Worm (Caenorhabditis elegans) whole organism, L2 larva: ENCODE results near the gene dhhc-10.

Experiments
- C34F6.9 ChIP-seq: fragments of 150-350 bp; optimal IDR thresholded peaks from 2 replicates; lab custom pipeline; 2014; ENCODE audit warnings: missing biosample characterization, missing genetic modification characterization
- F13H6.1 ChIP-seq: sonication (generic microtip); optimal IDR thresholded peaks from 2 replicates; lab custom pipeline; 2016; ENCODE audit warnings: missing genetic modification characterization, missing compliant biosample characterization
- aly-2 ChIP-seq: fragments of 150-350 bp; optimal IDR thresholded peaks from 2 replicates; lab custom pipeline; 2014; ENCODE audit warnings: missing biosample characterization, missing genetic modification characterization
- ama-1 ChIP-seq: fragments of 150-350 bp; optimal IDR thresholded peaks from 2 replicates; lab custom pipeline; 2018; ENCODE audit warnings: inconsistent platforms
- ceh-16 ChIP-seq: fragments of 150-350 bp; optimal IDR thresholded peaks from 2 replicates; lab custom pipeline; 2014; ENCODE audit warnings: missing biosample characterization, missing genetic modification characterization
- ceh-82 ChIP-seq: fragments of 150-350 bp; optimal IDR thresholded peaks from 2 replicates; lab custom pipeline; 2014; ENCODE audit warnings: missing biosample characterization, missing genetic modification characterization
- dmd-4 ChIP-seq: sonication (generic microtip); optimal IDR thresholded peaks from 2 replicates; lab custom pipeline; 2017; ENCODE audit warnings: missing biosample characterization, missing genetic modification characterization
- elt-1 ChIP-seq: fragments of 150-350 bp; optimal IDR thresholded peaks from 2 replicates; lab custom pipeline; 2014; ENCODE audit warnings: missing biosample characterization, missing genetic modification characterization
- elt-3 ChIP-seq: sonication (generic microtip); optimal IDR thresholded peaks from 2 replicates; lab custom pipeline; 2017; ENCODE audit warnings: missing biosample characterization, missing genetic modification characterization
- gmeb-1 ChIP-seq: fragments of 150-350 bp; optimal IDR thresholded peaks from 2 replicates; lab custom pipeline; 2014; ENCODE audit warnings: missing biosample characterization, missing genetic modification characterization
- lin-11 ChIP-seq: fragments of 150-350 bp; sonication (generic microtip); optimal IDR thresholded peaks from 2 replicates; lab custom pipeline; 2014; ENCODE audit warnings: missing biosample characterization, missing genetic modification characterization, inconsistent platforms, mixed read lengths
- lsy-2 ChIP-seq, 2 experiments: fragments of 150-350 bp in 1 of 2; sonication (generic microtip) in 1 of 2; optimal IDR thresholded peaks; 2 replicates each; lab custom pipeline; 2014 to 2017; ENCODE audit warnings: missing biosample characterization in 2 of 2, missing genetic modification characterization in 2 of 2
- mab-5 ChIP-seq: fragments of 150-350 bp; optimal IDR thresholded peaks from 2 replicates; lab custom pipeline; 2014; ENCODE audit warnings: missing biosample characterization, missing genetic modification characterization
- mbf-1 ChIP-seq: sonication (generic microtip); optimal IDR thresholded peaks from 2 replicates; lab custom pipeline; 2017; ENCODE audit warnings: missing biosample characterization, missing genetic modification characterization
- mdl-1 ChIP-seq, 2 experiments: fragments of 150-350 bp in 1 of 2; sonication (generic microtip) in 1 of 2; optimal IDR thresholded peaks; 2 replicates each; lab custom pipeline; 2017; ENCODE audit warnings: missing biosample characterization in 2 of 2, missing genetic modification characterization in 2 of 2
- nhr-11 ChIP-seq: fragments of 150-350 bp; optimal IDR thresholded peaks from 2 replicates; lab custom pipeline; 2014; ENCODE audit warnings: missing biosample characterization, missing genetic modification characterization
- nhr-12 ChIP-seq: fragments of 150-350 bp; optimal IDR thresholded peaks from 2 replicates; lab custom pipeline; 2014; ENCODE audit warnings: missing biosample characterization, missing genetic modification characterization
- nhr-23 ChIP-seq: fragments of 150-350 bp; optimal IDR thresholded peaks from 2 replicates; lab custom pipeline; 2014; ENCODE audit warnings: missing biosample characterization, missing genetic modification reagents, missing genetic modification characterization
- nhr-25 ChIP-seq: fragments of 150-350 bp; sonication (generic microtip); optimal IDR thresholded peaks from 3 replicates; lab custom pipeline; 2014; ENCODE audit warnings: missing biosample characterization, missing genetic modification characterization
- nhr-77 ChIP-seq: fragments of 150-350 bp; optimal IDR thresholded peaks from 2 replicates; lab custom pipeline; 2014; ENCODE audit warnings: missing biosample characterization, missing genetic modification characterization
- peb-1 ChIP-seq: fragments of 150-350 bp; optimal IDR thresholded peaks from 2 replicates; lab custom pipeline; 2014; ENCODE audit warnings: missing biosample characterization, missing genetic modification characterization
- sma-3 ChIP-seq: sonication (generic microtip); optimal IDR thresholded peaks from 2 replicates; lab custom pipeline; 2016; ENCODE audit warnings: missing genetic modification reagents, missing genetic modification characterization, missing compliant biosample characterization
- snpc-4 ChIP-seq: fragments of 150-350 bp; optimal IDR thresholded peaks from 2 replicates; lab custom pipeline; 2014; ENCODE audit warnings: missing biosample characterization, missing genetic modification characterization
- unc-39 ChIP-seq: fragments of 150-350 bp; optimal IDR thresholded peaks from 2 replicates; lab custom pipeline; 2014; ENCODE audit warnings: missing biosample characterization, missing genetic modification characterization
- unc-55 ChIP-seq: fragments of 150-350 bp; sonication (generic microtip); optimal IDR thresholded peaks from 3 replicates; lab custom pipeline; 2014; ENCODE audit warnings: missing biosample characterization, missing genetic modification reagents, missing genetic modification characterization
- unc-62 ChIP-seq: fragments of 150-350 bp; optimal IDR thresholded peaks from 2 replicates; lab custom pipeline; 2014; ENCODE audit warnings: missing biosample characterization, missing genetic modification reagents, missing genetic modification characterization
- zag-1 ChIP-seq: fragments of 150-350 bp; optimal IDR thresholded peaks from 2 replicates; lab custom pipeline; 2014; ENCODE audit warnings: missing biosample characterization, missing genetic modification characterization
- ztf-1 ChIP-seq: fragments of 200-800 bp; sonication (Bioruptor generic); conservative IDR thresholded peaks from 2 replicates; pipeline ENCODE4 v1.3.6; 2022; ENCODE audit warnings: missing genetic modification characterization, missing compliant biosample characterization

The dhhc-10 gene

ce11 chrX:4718114-4718513 lies 11.1 kb downstream of the dhhc-10 start:
- TF ChIP-seq C34F6.9 (peak; percentile 8), unc-39 (tag; lab: Kevin White, UChicago) (no peak)

ce11 chrX:4720603-4721529 lies 13.9 kb downstream of the dhhc-10 start, which contains the start of gene F55D10.4:
Gene F55D10.4 (minus strand): TSS chrX:4720653.
- TF ChIP-seq C34F6.9 (peak; percentile 23), elt-1 (tag; lab: Kevin White, UChicago) (no peak), zag-1 (tag; lab: Kevin White, UChicago) (peak; percentile 12), unc-55 (GFP tag; lab: Kevin White, UChicago) (peak; percentile 7)
- TF ChIP-seq, all 48 proteins: peak for 3

- TF ChIP-seq ceh-82 (no peak), snpc-4 (no peak), lin-11 (tag; lab: Kevin White, UChicago) (no peak), aly-2 (tag; lab: Kevin White, UChicago) (no peak), nhr-11 (tag; lab: Kevin White, UChicago) (no peak)
Observed at ce11 chrX:4727388-4727787, 20.4 kb downstream of the dhhc-10 start, which contains the start of gene acc-3. Gene acc-3 (minus strand): TSS chrX:4727488.

- TF ChIP-seq unc-39 (tag; lab: Kevin White, UChicago) (no peak), unc-62 (no peak), mab-5 (tag; lab: Kevin White, UChicago) (no peak), nhr-12 (tag; lab: Kevin White, UChicago) (no peak), ztf-1 (GFP tag; lab: Robert Waterston, UW) (no peak), aly-2 (tag; lab: Kevin White, UChicago) (no peak), dmd-4 (tag; lab: Kevin White, UChicago) (no peak), nhr-23 (no peak), ceh-16 (tag; lab: Kevin White, UChicago) (no peak), sma-3 (GFP tag; lab: Kevin White, UChicago) (no peak), mbf-1 (tag; lab: Kevin White, UChicago) (no peak), gmeb-1 (tag; lab: Kevin White, UChicago) (no peak), mdl-1 (tag; optimal IDR thresholded peaks at IDR 0.05; lab: Kevin White, UChicago) (no peak), C34F6.9 (no peak), unc-55 (GFP tag; lab: Kevin White, UChicago) (no peak), nhr-25 (tag; lab: Kevin White, UChicago) (no peak), nhr-77 (tag; lab: Kevin White, UChicago) (no peak), peb-1 (tag; lab: Kevin White, UChicago) (no peak), ceh-82 (no peak)
Observed at ce11 chrX:4732752-4733151, 25.8 kb downstream of the dhhc-10 start, which contains the start of gene aman-1. Gene aman-1 (plus strand): TSS chrX:4733095.

ce11 chrX:4740630-4741029 lies 33.7 kb downstream of the dhhc-10 start:
- TF ChIP-seq lin-11 (tag; lab: Kevin White, UChicago) (no peak), mab-5 (tag; lab: Kevin White, UChicago) (peak; percentile 47), lsy-2 (tag; optimal IDR thresholded peaks at IDR 0.05; lab: Kevin White, UChicago) (no peak), nhr-12 (tag; lab: Kevin White, UChicago) (no peak), ama-1 (lab: Kevin White, UChicago) (no peak), mdl-1 (tag; optimal IDR thresholded peaks at IDR 0.05; lab: Kevin White, UChicago) (peak in 1 of 2 experiments; percentile 54)

- TF ChIP-seq C34F6.9 = peak; percentile 1
- peak; percentile 63 for TF ChIP-seq mab-5 (tag; lab: Kevin White, UChicago)
- no peak for TF ChIP-seq F13H6.1 (tag; lab: Kevin White, UChicago)
- TF ChIP-seq elt-3 (tag; lab: Kevin White, UChicago) = no peak
- TF ChIP-seq unc-55 (GFP tag; lab: Kevin White, UChicago) = peak; percentile 1
- TF ChIP-seq, all 48 proteins: peak for 3
Observed at ce11 chrX:4742285-4742684, 35.3 kb downstream of the dhhc-10 start.
